Worm (Caenorhabditis elegans) whole organism, dauer: ENCODE measurements around the gene C16C10.4.

Experiments
- unc-62 ChIP-seq: sonication (generic microtip); optimal IDR thresholded peaks from 2 replicates; lab custom pipeline; 2017; ENCODE audit warnings: missing biosample characterization, missing genetic modification reagents, missing genetic modification characterization

The C16C10.4 gene

DNA sequence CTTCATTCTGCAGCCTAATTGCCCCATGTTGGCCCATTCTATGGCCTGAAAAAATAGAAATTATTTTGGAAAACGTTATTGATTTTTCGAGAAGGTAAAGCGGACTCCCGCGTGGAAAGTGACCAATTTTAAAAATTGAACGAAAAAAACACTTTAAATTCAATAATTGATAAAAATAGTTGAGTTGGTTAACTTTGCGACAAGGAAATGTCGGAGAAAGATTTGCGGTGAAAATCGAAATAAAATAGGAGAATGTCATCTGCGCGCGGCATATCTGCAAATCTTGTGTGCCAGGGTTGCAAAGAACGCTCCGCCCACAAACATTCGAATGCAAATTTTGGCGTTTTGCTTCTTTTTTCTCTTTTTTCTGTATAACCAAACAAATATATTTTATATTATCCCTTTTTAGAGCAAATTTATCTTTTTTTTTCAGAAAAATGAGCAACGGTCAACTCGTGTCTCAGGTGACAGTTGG is at the start of gene C16C10.4, which contains the start of gene rnf-121:
Gene C16C10.4, plus strand, starts transcription at position 434 of the 475 bp plus-strand sequence.
Gene rnf-121, minus strand, starts transcription at position 51 of the 475 bp plus-strand sequence.
- TF ChIP-seq unc-62 (GFP tag; lab: Kevin White, UChicago), result no peak

DNA sequence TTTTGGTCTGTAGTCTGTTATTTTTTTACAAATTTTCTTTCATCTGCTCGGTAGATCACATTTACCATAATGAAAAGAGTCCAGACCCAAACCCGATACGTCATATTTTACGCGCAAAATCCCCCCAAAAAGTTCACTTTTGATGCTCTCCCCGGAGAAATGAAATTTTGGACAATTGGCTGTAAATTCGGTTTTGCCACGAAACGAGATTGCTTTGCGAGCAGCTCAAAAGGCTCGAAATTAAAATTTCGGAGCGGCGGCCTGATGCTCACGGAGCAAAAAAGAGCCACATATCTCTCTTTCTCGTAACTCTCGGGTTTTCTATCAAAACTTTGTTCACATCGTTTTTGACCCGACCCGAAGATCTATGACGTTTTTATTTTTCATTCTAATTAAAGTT is 47.9 kb upstream of the C16C10.4 start:
- TF ChIP-seq unc-62 (GFP tag; lab: Kevin White, UChicago), result no peak

DNA sequence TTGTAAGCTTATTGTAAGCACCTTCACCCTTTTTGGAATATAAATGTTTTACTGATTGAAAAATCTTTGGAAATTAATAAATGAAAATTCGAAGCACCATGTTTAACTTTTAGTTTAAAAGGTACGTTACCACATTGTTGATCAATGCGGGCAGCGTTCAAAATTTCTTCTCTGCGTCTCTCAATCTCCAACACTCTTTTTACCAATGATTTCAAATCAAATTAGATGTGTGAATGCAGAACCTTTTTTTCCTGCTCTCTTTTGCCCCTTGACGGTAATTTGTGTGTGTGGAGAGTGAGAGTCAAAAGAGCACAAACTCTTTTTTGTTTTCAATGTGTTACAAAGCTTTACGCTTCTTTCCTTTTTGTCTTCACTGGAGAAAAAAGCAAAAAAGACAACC is 47.2 kb upstream of the C16C10.4 start:
- TF ChIP-seq unc-62 (GFP tag; lab: Kevin White, UChicago), result no peak

DNA sequence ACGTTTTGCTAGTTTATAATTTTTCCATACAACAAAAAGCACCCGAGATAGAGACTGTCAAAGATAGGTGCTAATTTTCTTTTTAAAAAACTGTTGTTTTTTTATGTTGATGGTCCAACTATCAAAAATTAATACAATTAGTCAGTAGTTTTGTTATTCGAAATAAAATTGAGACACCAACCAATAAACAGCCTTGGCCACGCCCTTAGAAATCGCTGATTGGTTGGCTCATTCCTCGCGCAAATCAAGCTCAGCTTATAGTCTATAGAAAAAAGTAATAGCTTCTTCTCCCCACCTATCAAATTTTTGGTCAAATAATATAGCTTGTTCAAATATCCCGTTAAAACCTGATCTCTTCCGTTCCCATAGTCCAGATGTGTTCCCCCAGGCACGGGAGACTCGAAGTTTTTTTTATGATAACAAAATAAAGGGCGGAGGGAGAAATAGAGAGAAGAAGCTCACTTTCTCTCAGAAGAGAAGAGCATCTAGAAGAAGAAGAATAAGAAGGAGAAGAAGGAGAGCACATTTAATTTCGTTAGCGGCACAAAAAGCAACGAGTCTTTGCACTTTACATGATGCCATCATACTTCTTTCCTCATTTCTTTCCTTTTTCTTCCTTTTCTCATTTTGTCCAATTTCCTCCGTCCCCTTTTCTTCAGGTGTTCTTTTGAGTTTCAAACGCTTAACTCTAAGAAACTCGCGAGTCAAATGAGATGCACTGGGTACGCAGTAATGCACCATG is 39.2 kb upstream of the C16C10.4 start:
- no peak for TF ChIP-seq unc-62 (GFP tag; lab: Kevin White, UChicago)

DNA sequence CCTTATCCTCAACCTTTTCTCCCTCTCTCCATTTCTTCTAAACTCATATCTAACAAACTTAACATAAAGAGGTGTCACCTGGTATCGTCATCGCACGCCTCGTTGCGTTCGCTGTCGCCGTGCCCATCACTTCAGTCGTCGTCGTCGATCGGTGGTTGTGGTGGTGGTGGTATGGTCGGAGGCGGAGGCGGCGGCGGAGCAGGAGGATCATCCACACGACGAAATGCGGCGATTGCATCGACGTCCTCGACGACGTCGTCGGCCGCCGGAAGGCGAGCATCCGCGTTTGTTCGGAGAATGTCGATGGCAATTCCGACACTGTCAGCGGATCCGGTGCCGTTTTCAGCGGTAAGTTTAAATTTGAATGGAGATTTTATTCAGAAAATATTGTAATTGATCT is 37.1 kb upstream of the C16C10.4 start:
- no peak for TF ChIP-seq unc-62 (GFP tag; lab: Kevin White, UChicago)

DNA sequence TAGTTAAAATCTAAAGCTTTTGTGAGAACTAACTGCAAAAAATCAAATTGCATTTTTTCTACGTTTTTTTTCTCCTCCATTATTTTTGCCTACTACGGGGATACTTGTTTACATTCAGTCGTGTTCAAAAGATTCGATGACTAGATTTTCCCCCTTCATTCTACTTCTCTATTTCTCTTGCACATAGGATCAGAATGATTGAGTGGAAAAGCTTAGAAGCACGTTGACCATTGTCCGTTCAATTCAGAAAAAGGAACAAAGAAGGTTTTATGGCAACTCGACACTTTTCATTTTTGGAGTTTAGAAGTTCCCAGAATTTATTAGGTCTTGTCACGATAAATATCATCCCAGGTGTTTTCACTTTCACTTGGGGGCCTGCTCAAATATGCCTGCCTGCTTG is 34.0 kb upstream of the C16C10.4 start:
- no peak for TF ChIP-seq unc-62 (GFP tag; lab: Kevin White, UChicago)

DNA sequence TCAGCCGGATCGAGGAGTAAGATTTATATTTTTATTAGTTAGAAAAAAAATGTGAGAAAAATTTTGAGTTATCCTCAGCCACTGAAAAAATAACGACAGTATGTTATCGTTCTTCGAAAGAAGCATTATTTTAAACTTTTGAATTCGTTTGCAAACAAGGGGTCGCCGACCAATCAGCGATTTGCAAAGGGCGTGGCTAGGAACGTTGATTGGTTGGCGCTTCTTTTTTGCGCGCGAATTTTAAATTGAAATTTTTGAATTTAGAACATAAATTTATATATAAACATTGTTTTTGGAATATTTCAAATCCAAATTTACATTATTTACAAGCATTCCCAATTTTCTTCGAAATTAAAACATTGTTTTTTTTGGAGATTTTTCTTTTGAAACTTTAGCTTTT is 28.0 kb upstream of the C16C10.4 start:
- no peak for TF ChIP-seq unc-62 (GFP tag; lab: Kevin White, UChicago)

DNA sequence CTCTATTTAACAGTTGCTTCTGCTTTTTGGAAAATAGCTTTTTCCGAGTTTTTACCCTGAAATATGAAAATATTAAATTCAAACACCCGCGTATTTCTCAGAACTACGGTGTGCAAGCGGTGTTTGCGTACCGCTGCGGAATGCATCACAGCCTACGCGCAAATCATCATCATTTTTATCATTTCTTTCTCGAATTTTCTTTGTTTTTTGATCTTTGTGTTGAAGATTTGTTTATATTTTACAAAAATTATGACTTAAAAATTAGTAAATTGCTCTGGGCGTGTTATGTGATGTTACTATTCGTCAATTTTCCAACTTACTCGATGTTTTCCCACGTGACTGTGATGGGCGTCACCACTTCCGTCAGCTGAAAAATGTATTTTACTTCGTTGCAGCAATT is 20.2 kb upstream of the C16C10.4 start:
- no peak for TF ChIP-seq unc-62 (GFP tag; lab: Kevin White, UChicago)

DNA sequence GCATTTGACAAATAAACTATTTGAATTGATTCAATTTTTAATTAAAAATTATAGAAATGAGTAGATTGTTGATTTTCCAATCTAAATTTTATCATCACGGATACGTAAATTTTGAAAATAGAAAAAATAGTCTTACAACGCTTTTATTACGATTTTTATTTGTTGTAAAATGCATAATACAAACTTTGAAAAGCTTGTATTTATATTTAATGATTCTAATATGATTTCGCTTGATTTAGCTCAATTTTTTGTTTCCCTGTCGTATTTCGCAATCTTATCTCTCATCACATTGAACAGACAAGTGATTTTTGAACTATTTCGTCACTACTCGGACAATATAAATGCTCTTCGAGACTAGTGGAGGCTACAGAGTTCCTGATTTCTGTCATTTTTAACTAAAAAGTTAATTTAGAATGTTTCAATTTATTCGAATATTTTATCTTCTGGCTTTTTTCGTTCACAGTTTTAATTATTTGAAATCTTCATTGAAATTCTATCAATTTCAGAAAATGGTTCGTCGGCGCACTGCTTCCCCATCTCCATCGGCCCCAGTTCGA is 19.5 kb upstream of the C16C10.4 start, which contains the start of the genes wht-3 and har-1:
Gene wht-3, minus strand, starts transcription at position 51 of the 557 bp plus-strand sequence.
Gene har-1, plus strand, starts transcription at position 507 of the 557 bp plus-strand sequence.
- no peak for TF ChIP-seq unc-62 (GFP tag; lab: Kevin White, UChicago)

DNA sequence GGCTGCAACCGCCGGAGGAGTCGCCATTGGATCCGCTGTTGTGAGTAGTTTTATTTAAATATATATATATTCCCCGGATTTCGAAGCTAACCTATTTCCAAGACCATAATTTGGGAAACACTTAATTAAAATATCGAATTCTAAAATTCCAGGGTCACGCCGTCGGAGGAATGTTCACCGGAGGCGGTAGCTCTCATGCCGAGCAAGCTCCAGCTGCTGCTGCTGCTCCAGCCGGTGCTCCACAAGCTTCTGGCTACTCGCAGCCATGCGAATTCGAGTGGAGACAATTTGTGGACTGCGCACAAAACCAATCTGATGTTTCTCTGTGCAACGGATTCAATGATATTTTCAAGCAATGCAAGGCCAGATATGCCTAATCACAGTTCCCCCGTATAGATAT is 18.8 kb upstream of the C16C10.4 start:
- no peak for TF ChIP-seq unc-62 (GFP tag; lab: Kevin White, UChicago)

DNA sequence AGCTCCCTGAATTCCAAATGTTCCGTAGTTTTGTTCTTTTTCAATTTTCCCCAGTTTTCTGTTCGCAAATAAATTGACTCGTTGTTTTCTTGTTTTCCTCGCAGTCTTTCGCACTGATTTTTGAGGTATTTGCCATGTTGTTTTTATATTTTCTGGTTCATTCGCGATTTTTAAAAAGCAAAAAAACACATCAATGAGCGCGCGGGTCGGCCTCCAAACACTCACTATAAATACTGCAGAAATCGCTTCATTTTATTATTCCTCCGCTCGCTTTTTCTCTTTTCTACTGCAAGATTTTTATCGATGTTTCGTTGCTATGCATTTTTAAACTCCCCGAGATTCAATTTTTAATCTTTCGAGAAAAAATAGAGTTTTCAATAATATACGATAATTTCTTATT is 18.3 kb upstream of the C16C10.4 start:
- no peak for TF ChIP-seq unc-62 (GFP tag; lab: Kevin White, UChicago)

DNA sequence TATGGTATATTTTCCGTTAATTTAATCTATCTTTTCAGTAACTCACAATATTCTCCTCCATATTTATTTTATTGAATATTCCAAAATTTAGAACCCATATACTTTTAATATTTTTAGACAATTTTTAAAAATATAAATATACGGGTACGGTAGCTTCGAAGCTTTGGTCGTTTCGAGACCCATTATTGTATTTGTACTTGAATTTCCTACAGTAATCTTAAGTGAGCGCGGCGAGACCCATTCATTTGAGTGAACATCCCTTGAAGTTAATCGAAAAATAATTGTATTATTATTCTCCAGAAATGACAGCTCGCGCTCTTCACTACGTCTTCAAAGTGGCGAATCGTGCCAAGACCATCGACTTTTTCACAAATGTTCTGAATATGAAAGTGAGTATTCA is 17.8 kb upstream of the C16C10.4 start, which contains the start of gene glod-4:
Gene glod-4, plus strand, starts transcription at position 301 of the 400 bp plus-strand sequence.
- no peak for TF ChIP-seq unc-62 (GFP tag; lab: Kevin White, UChicago)

DNA sequence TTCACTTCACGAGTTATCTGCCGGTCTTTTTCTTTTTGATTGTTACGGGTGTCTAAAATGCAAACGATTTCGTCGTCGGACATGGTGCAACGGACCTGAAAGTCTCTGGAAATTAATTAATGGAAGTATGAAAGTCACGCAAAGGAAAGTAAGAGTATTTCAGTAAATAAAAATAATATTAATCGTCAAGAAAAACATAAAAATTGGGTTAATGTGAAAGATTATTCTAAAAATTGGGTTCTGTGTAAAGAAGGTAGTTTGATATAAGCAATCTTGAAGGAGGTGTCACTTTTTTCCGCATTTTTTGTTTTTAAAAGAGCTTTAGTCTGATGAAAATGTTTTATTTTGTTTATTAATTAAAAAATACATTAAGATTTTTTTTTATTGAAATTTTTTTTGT is 13.8 kb upstream of the C16C10.4 start, which contains the start of gene C16C10.9:
Gene C16C10.9, minus strand, starts transcription at position 101 of the 400 bp plus-strand sequence.
- no peak for TF ChIP-seq unc-62 (GFP tag; lab: Kevin White, UChicago)

DNA sequence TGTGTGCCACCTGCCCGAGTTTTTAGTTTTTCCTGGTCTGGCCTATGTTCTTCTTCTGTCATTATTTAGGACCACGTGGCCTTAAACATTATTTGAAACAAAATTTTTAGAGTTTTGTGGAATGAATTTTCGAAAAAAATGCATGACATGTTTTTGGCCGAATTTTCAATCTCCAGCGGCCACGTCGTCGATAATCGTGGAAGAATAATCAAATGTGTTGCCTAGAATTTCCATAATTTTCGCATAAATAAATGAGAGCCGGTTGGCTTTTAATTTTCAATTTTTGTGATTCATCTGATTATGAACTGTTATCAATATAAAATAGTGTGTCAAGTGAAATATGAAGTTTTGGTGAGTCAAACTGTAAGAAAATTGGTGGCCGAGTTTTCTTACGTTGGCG is 10.2 kb upstream of the C16C10.4 start, which contains the start of gene C01G12.16:
Gene C01G12.16, plus strand, starts transcription at position 301 of the 400 bp plus-strand sequence.
- no peak for TF ChIP-seq unc-62 (GFP tag; lab: Kevin White, UChicago)

DNA sequence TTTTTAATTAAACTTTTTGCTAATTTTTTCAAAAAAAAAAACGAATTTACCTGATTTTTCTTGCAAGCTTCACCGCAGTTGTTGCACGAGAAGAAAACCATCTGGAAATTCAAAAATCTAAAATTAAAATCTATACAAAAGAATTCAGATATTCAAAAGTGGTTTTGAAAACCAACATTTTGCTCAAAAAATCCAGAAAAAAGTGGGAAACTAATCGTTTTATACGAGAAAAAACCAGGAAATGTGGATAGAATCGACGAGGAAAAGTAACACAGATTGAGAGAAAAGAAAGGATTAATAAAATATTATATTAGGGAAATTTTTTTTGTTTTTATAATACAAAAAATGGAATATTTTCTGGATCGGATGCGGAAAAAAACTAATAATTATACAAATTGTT is 7.1 kb upstream of the C16C10.4 start, which contains the start of gene C16C10.8:
Gene C16C10.8, minus strand, starts transcription at position 101 of the 400 bp plus-strand sequence.
- TF ChIP-seq unc-62 (GFP tag; lab: Kevin White, UChicago), result no peak

DNA sequence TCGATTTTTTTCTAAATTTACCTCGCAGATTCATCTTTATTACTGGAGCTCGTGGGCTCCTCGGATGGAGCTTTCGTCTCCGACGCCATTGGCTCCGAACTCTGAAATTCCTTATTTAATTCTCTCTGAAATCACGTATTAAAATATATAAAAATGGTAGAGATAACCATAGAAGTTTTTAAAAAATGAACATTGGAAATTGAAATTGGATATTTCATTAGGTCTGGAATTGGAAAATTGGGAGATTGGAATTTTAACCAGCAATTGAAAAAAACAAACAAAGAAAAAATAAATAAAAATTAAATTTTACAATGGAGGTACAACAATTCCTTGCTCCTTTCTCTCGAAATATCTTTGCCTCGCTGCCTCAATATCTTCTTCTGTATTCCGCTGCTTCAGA is 4.4 kb upstream of the C16C10.4 start, which contains the start of gene rnf-5:
Gene rnf-5, minus strand, starts transcription at position 101 of the 400 bp plus-strand sequence.
- no peak for TF ChIP-seq unc-62 (GFP tag; lab: Kevin White, UChicago)
